Worm (Caenorhabditis elegans): ENCODE measurements around the gene pbs-1.

The pbs-1 gene

DNA sequence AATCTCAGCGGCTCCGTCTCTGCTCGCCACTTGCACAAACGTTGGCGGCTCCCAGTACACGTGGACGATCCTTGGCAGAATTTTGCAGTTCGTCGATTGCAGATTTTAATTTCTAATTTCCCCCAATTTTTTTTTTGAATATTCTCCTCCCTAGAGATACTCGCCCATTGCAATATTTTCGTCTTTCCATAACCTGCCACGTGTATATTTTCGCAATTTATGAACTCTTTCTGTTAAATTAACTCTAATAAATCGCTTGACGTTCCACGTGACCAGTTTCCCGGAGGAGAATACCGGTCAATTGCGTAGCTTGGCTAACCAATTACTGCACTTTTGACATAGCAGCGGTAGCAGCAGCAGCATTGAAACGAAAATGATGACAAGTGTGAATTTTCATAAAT is 1.1 kb downstream of the pbs-1 start:
- TF ChIP-seq B0019.2 (GFP tag; conservative IDR thresholded peaks at IDR 0.05) (no peak), efl-1 (GFP tag; optimal IDR thresholded peaks at IDR 0.05) (peak; percentile 2), aptf-2 (GFP tag; conservative IDR thresholded peaks at IDR 0.05) (no peak), pha-4 (tag; optimal IDR thresholded peaks at IDR 0.05) (no peak), rec-8 (tag; optimal IDR thresholded peaks at IDR 0.05) (no peak), hrde-1 (tag; optimal IDR thresholded peaks at IDR 0.05; ENCODE audit: borderline replicate concordance) (peak; percentile 70), ekl-4 (GFP tag; IDR thresholded peaks at IDR 0.05) (peak; percentile 76), F22D6.2 (tag; optimal IDR thresholded peaks at IDR 0.05) (no peak), Y56A3A.18 (GFP tag; IDR thresholded peaks at IDR 0.05) (no peak), hlh-26 (GFP tag; conservative IDR thresholded peaks at IDR 0.05) (no peak), lin-40 (tag; optimal IDR thresholded peaks at IDR 0.05) (peak; percentile 5), ztf-26 (tag; optimal IDR thresholded peaks at IDR 0.05) (no peak), Y53F4B.3 (GFP tag; IDR thresholded peaks at IDR 0.05) (no peak), tlf-1 (GFP tag; optimal IDR thresholded peaks at IDR 0.05) (peak; percentile 14), lag-1 (GFP tag; IDR thresholded peaks at IDR 0.05) (0 out of 2 replicates have a peak, but pooled peaks have one; percentile 39), snpc-1.1 (tag; optimal IDR thresholded peaks at IDR 0.05; ENCODE audit: insufficient read depth) (no peak), him-1 (tag; optimal IDR thresholded peaks at IDR 0.05) (no peak), F39B2.1 (GFP tag; IDR thresholded peaks at IDR 0.05) (no peak), B0336.3 (GFP tag; IDR thresholded peaks at IDR 0.05) (peak; percentile 87), dpff-1 (tag; optimal IDR thresholded peaks at IDR 0.05) (no peak), tbp1 (GFP tag; optimal IDR thresholded peaks at IDR 0.05) (peak; percentile 50), chd-7 (tag; optimal IDR thresholded peaks at IDR 0.05) (peak; percentile 35), mxl-1 (tag; optimal IDR thresholded peaks at IDR 0.05) (no peak), lin-54 (GFP tag; optimal IDR thresholded peaks at IDR 0.05) (peak; percentile 55), repo-1 (tag; optimal IDR thresholded peaks at IDR 0.05) (no peak), snpc-4 (GFP tag; optimal IDR thresholded peaks at IDR 0.05) (peak; percentile 16), snpc-4 (tag; optimal IDR thresholded peaks at IDR 0.05) (no peak), ceh-79 (tag; optimal IDR thresholded peaks at IDR 0.05) (no peak), cebp-2 (GFP tag; IDR thresholded peaks at IDR 0.05) (no peak), die-1 (tag; optimal IDR thresholded peaks at IDR 0.05) (peak; percentile 34), sdz-38 (tag; optimal IDR thresholded peaks at IDR 0.05) (no peak), madf-3 (GFP tag; IDR thresholded peaks at IDR 0.05) (0 out of 2 replicates have a peak, but pooled peaks have one; percentile 5), madf-6 (GFP tag; IDR thresholded peaks at IDR 0.05) (peak; percentile 54), cebp-1 (GFP tag; IDR thresholded peaks at IDR 0.05) (no peak), cebp-1 (tag; optimal IDR thresholded peaks at IDR 0.05) (peak; percentile 48), akir-1 (GFP tag; optimal IDR thresholded peaks at IDR 0.05) (no peak), F10E7.11 (tag; optimal IDR thresholded peaks at IDR 0.05) (peak; percentile 15), hmg-1.2 (GFP tag; IDR thresholded peaks at IDR 0.05) (peak; percentile 40), zfh-2 (GFP tag; conservative IDR thresholded peaks at IDR 0.05) (no peak), unc-130 (GFP tag; optimal IDR thresholded peaks at IDR 0.05) (peak; percentile 20), let-607 (tag; optimal IDR thresholded peaks at IDR 0.05) (no peak), pbrm-1 (GFP tag; IDR thresholded peaks at IDR 0.05) (0 out of 2 replicates have a peak, but pooled peaks have one; percentile 6), D2030.7 (GFP tag; IDR thresholded peaks at IDR 0.05) (peak; percentile 24; the same call in 1 of the 2 replicates), F52B5.7 (tag; optimal IDR thresholded peaks at IDR 0.05) (peak; percentile 52), nfyb-1 (GFP tag; IDR thresholded peaks at IDR 0.05) (peak; percentile 61; the same call in 1 of the 2 replicates), egl-44 (GFP tag; IDR thresholded peaks at IDR 0.05) (0 out of 2 replicates have a peak, but pooled peaks have one; percentile 9), ztf-3 (GFP tag; optimal IDR thresholded peaks at IDR 0.05) (no peak), ceh-40 (GFP tag; IDR thresholded peaks at IDR 0.05) (no peak), attf-6 (GFP tag; IDR thresholded peaks at IDR 0.05) (peak; percentile 51; the same call in 1 of the 2 replicates)

Measured in whole organism, young adult.